Worm (Caenorhabditis elegans) whole organism, L4 larva: ENCODE results near the gene ZK470.6.
A peak's percentile ranks its signal among the peaks of the same experiment; 100 is the strongest.

Experiments used
- F37D6.2 ChIP-seq: sonication (generic microtip); optimal IDR thresholded peaks from 2 replicates; lab custom pipeline; 2016; ENCODE audit warnings: mild to moderate bottlenecking, missing genetic modification characterization, missing compliant biosample characterization
- Y75B8A.6 ChIP-seq: fragments of 200-800 bp; sonication (Bioruptor generic); IDR thresholded peaks from 2 replicates; pipeline ENCODE4 v1.3.6; 2022; ENCODE audit warnings: missing genetic modification reagents, missing genetic modification characterization, missing compliant biosample characterization
- ZK337.2 ChIP-seq: fragments of 200-800 bp; sonication (Bioruptor generic); IDR thresholded peaks from 2 replicates; pipeline ENCODE4 v1.3.6; 2022; ENCODE audit warnings: missing genetic modification reagents, missing genetic modification characterization, missing compliant biosample characterization
- aha-1 ChIP-seq: fragments of 150-350 bp; peaks from one replicate; lab custom pipeline; 2014; ENCODE audit warnings: missing biosample characterization, missing genetic modification characterization
- ceh-44 ChIP-seq: fragments of 200-800 bp; sonication (Bioruptor generic); IDR thresholded peaks from 2 replicates; pipeline ENCODE4 v1.3.6; 2022; ENCODE audit warnings: missing genetic modification reagents, missing genetic modification characterization, missing compliant biosample characterization
- ceh-82 ChIP-seq: sonication (generic microtip); optimal IDR thresholded peaks from 2 replicates; lab custom pipeline; 2017; ENCODE audit warnings: missing biosample characterization, missing genetic modification characterization
- ctbp-1 ChIP-seq: fragments of 200-800 bp; sonication (Bioruptor generic); IDR thresholded peaks from 2 replicates; pipeline ENCODE4 v1.3.6; 2022; ENCODE audit warnings: missing genetic modification reagents, missing genetic modification characterization, missing compliant biosample characterization
- daf-12 ChIP-seq: fragments of 150-350 bp; optimal IDR thresholded peaks from 2 replicates; lab custom pipeline; 2014; ENCODE audit warnings: missing biosample characterization, missing genetic modification reagents, missing genetic modification characterization
- daf-16 ChIP-seq, 3 experiments: sonication (generic microtip); optimal IDR thresholded peaks; 2 replicates each; lab custom pipeline; 2016 to 2017; ENCODE audit warnings: missing genetic modification characterization in 3 of 3, missing genetic modification reagents in 3 of 3, mild to moderate bottlenecking in 2 of 3, missing compliant biosample characterization in 2 of 3, missing biosample characterization in 1 of 3, moderate library complexity in 1 of 3
- daf-19 ChIP-seq: fragments of 200-800 bp; sonication (Bioruptor generic); conservative IDR thresholded peaks from 2 replicates; pipeline ENCODE4 v1.3.6; 2022; ENCODE audit warnings: missing genetic modification characterization, missing compliant biosample characterization
- dmd-6 ChIP-seq: fragments of 200-800 bp; sonication (Bioruptor generic); IDR thresholded peaks from 2 replicates; pipeline ENCODE4 v1.3.6; 2022; ENCODE audit warnings: missing genetic modification reagents, missing genetic modification characterization, missing compliant biosample characterization
- dmd-8 ChIP-seq: fragments of 200-800 bp; sonication (Bioruptor generic); IDR thresholded peaks from 2 replicates; pipeline ENCODE4 v1.3.6; 2022; ENCODE audit warnings: missing genetic modification characterization, missing compliant biosample characterization
- dve-1 ChIP-seq: sonication (generic microtip); optimal IDR thresholded peaks from 2 replicates; lab custom pipeline; 2017; ENCODE audit warnings: antibody characterized with exemption, mild to moderate bottlenecking, missing genetic modification characterization, missing compliant biosample characterization; ENCODE audit not compliant: insufficient read depth
- egl-27 ChIP-seq: sonication (generic microtip); optimal IDR thresholded peaks from 3 replicates; lab custom pipeline; 2017; ENCODE audit warnings: missing biosample characterization, missing genetic modification reagents, missing genetic modification characterization
- hif-1 ChIP-seq, 2 experiments: sonication (generic microtip); optimal IDR thresholded peaks; 2 replicates each; lab custom pipeline; 2016 to 2017; ENCODE audit warnings: missing compliant biosample characterization in 2 of 2, missing genetic modification characterization in 2 of 2, missing genetic modification reagents in 2 of 2, missing genotype in 2 of 2, mild to moderate bottlenecking in 1 of 2
- hlh-11 ChIP-seq: fragments of 200-800 bp; sonication (Bioruptor generic); optimal IDR thresholded peaks from 2 replicates; lab custom pipeline; 2018; ENCODE audit warnings: mild to moderate bottlenecking, missing genetic modification characterization, missing compliant biosample characterization
- hlh-30 ChIP-seq: sonication (generic microtip); optimal IDR thresholded peaks from 2 replicates; lab custom pipeline; 2017; ENCODE audit warnings: antibody characterized with exemption, mild to moderate bottlenecking, missing genetic modification characterization, missing compliant biosample characterization; ENCODE audit not compliant: insufficient read depth
- lin-13 ChIP-seq: fragments of 150-350 bp; optimal IDR thresholded peaks from 2 replicates; lab custom pipeline; 2014; ENCODE audit warnings: missing biosample characterization, missing genetic modification reagents, missing genetic modification characterization
- lin-38 ChIP-seq: fragments of 200-800 bp; sonication (Bioruptor generic); IDR thresholded peaks from 2 replicates; pipeline ENCODE4 v1.3.6; 2022; ENCODE audit warnings: missing genetic modification reagents, missing genetic modification characterization, missing compliant biosample characterization
- lir-3 ChIP-seq: sonication (generic microtip); optimal IDR thresholded peaks from 2 replicates; lab custom pipeline; 2016; ENCODE audit warnings: mild to moderate bottlenecking, missing genetic modification characterization, missing compliant biosample characterization
- lsy-2 ChIP-seq, 2 experiments: fragments of 150-350 bp in 1 of 2; sonication (generic microtip) in 1 of 2; optimal IDR thresholded peaks; 2 replicates each; lab custom pipeline; 2014 to 2017; ENCODE audit warnings: missing biosample characterization in 2 of 2, missing genetic modification characterization in 2 of 2
- mdl-1 ChIP-seq, 2 experiments: fragments of 150-350 bp in 1 of 2; sonication (generic microtip) in 1 of 2; optimal IDR thresholded peaks; 2 replicates each; lab custom pipeline; 2014 to 2017; ENCODE audit warnings: missing biosample characterization in 2 of 2, missing genetic modification characterization in 2 of 2
- mep-1 ChIP-seq: fragments of 150-350 bp; sonication (generic microtip); optimal IDR thresholded peaks from 3 replicates; lab custom pipeline; 2014; ENCODE audit warnings: missing biosample characterization, missing genetic modification characterization
- mes-2 ChIP-seq: sonication (generic microtip); optimal IDR thresholded peaks from 2 replicates; lab custom pipeline; 2016; ENCODE audit warnings: missing genotype, mild to moderate bottlenecking, missing genetic modification characterization, missing compliant biosample characterization; ENCODE audit not compliant: poor library complexity, severe bottlenecking
- mxl-3 ChIP-seq: fragments of 200-800 bp; sonication (Bioruptor generic); optimal IDR thresholded peaks from 2 replicates; lab custom pipeline; 2018; ENCODE audit warnings: mild to moderate bottlenecking, missing genetic modification characterization, missing compliant biosample characterization
- nhr-102 ChIP-seq: sonication (generic microtip); optimal IDR thresholded peaks from 2 replicates; lab custom pipeline; 2016; ENCODE audit warnings: mild to moderate bottlenecking, missing genetic modification characterization, moderate library complexity, missing compliant biosample characterization
- nhr-11 ChIP-seq: fragments of 150-350 bp; optimal IDR thresholded peaks from 2 replicates; lab custom pipeline; 2014; ENCODE audit warnings: missing biosample characterization, missing genetic modification characterization
- nhr-25 ChIP-seq: sonication (generic microtip); optimal IDR thresholded peaks from 2 replicates; lab custom pipeline; 2017; ENCODE audit warnings: missing genetic modification characterization, mild to moderate bottlenecking, missing compliant biosample characterization, antibody characterized with exemption, moderate library complexity, borderline replicate concordance; ENCODE audit not compliant: insufficient read depth
- nhr-28 ChIP-seq: fragments of 150-350 bp; optimal IDR thresholded peaks from 2 replicates; lab custom pipeline; 2014; ENCODE audit warnings: missing biosample characterization, missing genetic modification characterization
- nhr-41 ChIP-seq: fragments of 200-800 bp; sonication (Bioruptor generic); IDR thresholded peaks from 2 replicates; pipeline ENCODE4 v1.3.6; 2022; ENCODE audit warnings: missing genetic modification reagents, missing genetic modification characterization, missing compliant biosample characterization
- nhr-48 ChIP-seq: sonication (generic microtip); optimal IDR thresholded peaks from 2 replicates; lab custom pipeline; 2016; ENCODE audit warnings: mild to moderate bottlenecking, missing genetic modification characterization, missing compliant biosample characterization
- nhr-6 ChIP-seq: fragments of 150-350 bp; optimal IDR thresholded peaks from 2 replicates; lab custom pipeline; 2014; ENCODE audit warnings: missing biosample characterization, missing genetic modification characterization
- nhr-77 ChIP-seq: fragments of 150-350 bp; optimal IDR thresholded peaks from 2 replicates; lab custom pipeline; 2014; ENCODE audit warnings: missing biosample characterization, missing genetic modification characterization
- pha-4 ChIP-seq, 2 experiments: fragments of 150-350 bp in 1 of 2; fragments of 200-800 bp in 1 of 2; sonication (Bioruptor generic) in 1 of 2; IDR thresholded peaks in 1 of 2; optimal IDR thresholded peaks in 1 of 2; 2 replicates each; pipeline versions ENCODE4 v1.3.6 to Lab custom; 2014 to 2022; ENCODE audit warnings: missing genetic modification characterization in 2 of 2, missing genetic modification reagents in 2 of 2, missing biosample characterization in 1 of 2, missing compliant biosample characterization in 1 of 2
- php-3 ChIP-seq: fragments of 200-800 bp; sonication (Bioruptor generic); IDR thresholded peaks from 2 replicates; pipeline ENCODE4 v1.3.6; 2022; ENCODE audit warnings: missing genetic modification reagents, missing genetic modification characterization, missing compliant biosample characterization
- saeg-2 ChIP-seq: fragments of 200-800 bp; sonication (Bioruptor generic); IDR thresholded peaks from 2 replicates; pipeline ENCODE4 v1.3.6; 2022; ENCODE audit warnings: missing genetic modification reagents, missing genetic modification characterization, missing compliant biosample characterization
- set-16 ChIP-seq: fragments of 200-800 bp; sonication (Bioruptor generic); IDR thresholded peaks from 2 replicates; pipeline ENCODE4 v1.3.6; 2022; ENCODE audit warnings: missing genetic modification reagents, missing genetic modification characterization, missing compliant biosample characterization
- snpc-1.2 ChIP-seq: fragments of 200-800 bp; sonication (Bioruptor generic); IDR thresholded peaks from 2 replicates; pipeline ENCODE4 v1.3.6; 2022; ENCODE audit warnings: missing genetic modification reagents, missing genetic modification characterization, missing compliant biosample characterization
- spr-3 ChIP-seq: fragments of 200-800 bp; sonication (Bioruptor generic); optimal IDR thresholded peaks from 2 replicates; lab custom pipeline; 2018; ENCODE audit warnings: mild to moderate bottlenecking, missing genetic modification characterization, missing compliant biosample characterization
- tag-97 ChIP-seq: fragments of 200-800 bp; sonication (Bioruptor generic); IDR thresholded peaks from 2 replicates; pipeline ENCODE4 v1.3.6; 2022; ENCODE audit warnings: missing genetic modification characterization, missing compliant biosample characterization
- unc-62 ChIP-seq, 3 experiments: fragments of 150-350 bp in 1 of 3; sonication (generic microtip); optimal IDR thresholded peaks in 2 of 3; peaks in 1 of 3; 1 replicate in 1 of 3; 2 replicates in 2 of 3; lab custom pipeline; 2014 to 2017; ENCODE audit warnings: missing biosample characterization in 3 of 3, missing genetic modification characterization in 3 of 3, missing genetic modification reagents in 3 of 3, missing genotype in 1 of 3

The ZK470.6 gene

ce11 chrX:4142202-4142601 lies 35.1 kb downstream of the ZK470.6 start (continued):
- TF ChIP-seq ceh-44 (GFP tag; lab: Robert Waterston, UW) (no peak), Y75B8A.6 (GFP tag; lab: Robert Waterston, UW) (peak; percentile 58; the same call in 1 of the 2 replicates), ctbp-1 (peak; percentile 58; the same call in 1 of the 2 replicates)

ce11 chrX:4140755-4141417 lies 36.4 kb downstream of the ZK470.6 start:
- TF ChIP-seq hlh-11 (tag; lab: Kevin White, UChicago) (peak; percentile 62), mep-1 (peak; percentile 3), nhr-102 (tag; lab: Kevin White, UChicago) (peak; percentile 31), nhr-25 (no peak), lsy-2 (tag; optimal IDR thresholded peaks at IDR 0.05; lab: Kevin White, UChicago) (peak in 1 of 2 experiments; percentile 25), snpc-1.2 (GFP tag; lab: Robert Waterston, UW) (0 out of 2 replicates have a peak, but pooled peaks have one; percentile 28), nhr-28 (peak; percentile 63), nhr-41 (GFP tag; lab: Robert Waterston, UW) (no peak), mdl-1 (tag; optimal IDR thresholded peaks at IDR 0.05; lab: Kevin White, UChicago) (peak in 1 of 2 experiments; percentile 76), unc-62 (GFP tag; optimal IDR thresholded peaks at IDR 0.05 in 1 of 2; lab: Kevin White, UChicago) (peak in 1 of 2 experiments; percentile 94), unc-62 (tag; optimal IDR thresholded peaks at IDR 0.05; lab: Kevin White, UChicago) (no peak), aha-1 (peak; percentile 70), dmd-6 (GFP tag; lab: Robert Waterston, UW) (peak; percentile 46), nhr-48 (tag; lab: Kevin White, UChicago) (peak; percentile 41), ceh-82 (tag; lab: Kevin White, UChicago) (no peak), daf-16 (GFP tag; optimal IDR thresholded peaks at IDR 0.05; lab: Kevin White, UChicago) (peak in 1 of 2 experiments; percentile 69), daf-16 (tag; optimal IDR thresholded peaks at IDR 0.05; lab: Kevin White, UChicago) (peak; percentile 94), dve-1 (tag; lab: Kevin White, UChicago) (peak; percentile 43), hif-1 (tag; optimal IDR thresholded peaks at IDR 0.05; lab: Kevin White, UChicago) (peak in 1 of 2 experiments; percentile 91), daf-19 (GFP tag; lab: Robert Waterston, UW) (no peak), mxl-3 (peak; percentile 16), pha-4 (GFP tag; IDR thresholded peaks at IDR 0.05; lab: Robert Waterston, UW) (no peak), pha-4 (tag; optimal IDR thresholded peaks at IDR 0.05; lab: Kevin White, UChicago) (no peak), hlh-30 (tag; lab: Kevin White, UChicago) (peak; percentile 44), php-3 (0 out of 2 replicates have a peak, but pooled peaks have one; percentile 18)

- peak; percentile 40; the same call in 1 of the 2 replicates for TF ChIP-seq pha-4 (GFP tag; IDR thresholded peaks at IDR 0.05; lab: Robert Waterston, UW)
- no peak for TF ChIP-seq pha-4 (tag; optimal IDR thresholded peaks at IDR 0.05; lab: Kevin White, UChicago)
- no peak for TF ChIP-seq daf-12 (tag; lab: Kevin White, UChicago)
- no peak for TF ChIP-seq lir-3
- no peak for TF ChIP-seq egl-27 (tag; lab: Kevin White, UChicago)
- 0 out of 2 replicates have a peak, but pooled peaks have one; percentile 15 for TF ChIP-seq set-16 (GFP tag; lab: Robert Waterston, UW)
- TF ChIP-seq dmd-8 (GFP tag; lab: Robert Waterston, UW), result no peak
- TF ChIP-seq tag-97 (GFP tag; lab: Robert Waterston, UW), result no peak
- TF ChIP-seq lin-38, result no peak
- TF ChIP-seq nhr-41 (GFP tag; lab: Robert Waterston, UW), result no peak
- no peak for TF ChIP-seq daf-19 (GFP tag; lab: Robert Waterston, UW)
- TF ChIP-seq nhr-6 (tag; lab: Kevin White, UChicago), result no peak
- no peak for TF ChIP-seq ZK337.2
- no peak for TF ChIP-seq lin-13 (GFP tag; lab: Kevin White, UChicago)
- no peak for TF ChIP-seq nhr-77 (tag; lab: Kevin White, UChicago)
- no peak for TF ChIP-seq mes-2
- no peak for TF ChIP-seq ctbp-1
- no peak for TF ChIP-seq nhr-11
- TF ChIP-seq mdl-1 (tag; optimal IDR thresholded peaks at IDR 0.05; lab: Kevin White, UChicago), result peak in 1 of 2 experiments; percentile 60
- TF ChIP-seq F37D6.2 (tag; lab: Kevin White, UChicago), result no peak
- TF ChIP-seq spr-3 (GFP tag; lab: Kevin White, UChicago), result no peak
- TF ChIP-seq saeg-2 (GFP tag; lab: Robert Waterston, UW), result no peak
- no peak for TF ChIP-seq Y75B8A.6 (GFP tag; lab: Robert Waterston, UW)
Measured at ce11 chrX:4139593-4140565, 37.4 kb downstream of the ZK470.6 start, which contains the start of gene ZK470.4. ZK470.4 (minus strand) TSS chrX:4139767.
